Worm (Caenorhabditis elegans): ENCODE results near the gene scav-5.
A peak's percentile ranks its signal among the peaks of the same experiment; 100 is the strongest.

Gene scav-5

ce11 chrX:9899426-9900131, 41.4 kb downstream of the scav-5 start, which contains the start of gene phf-34 (continued):
- TF ChIP-seq F37D6.2 (tag; optimal IDR thresholded peaks at IDR 0.05) (no peak), nhr-10 (tag; optimal IDR thresholded peaks at IDR 0.05) (no peak), dpl-1 (GFP tag; optimal IDR thresholded peaks at IDR 0.05) (peak; percentile 14), tra-1 (GFP tag; IDR thresholded peaks at IDR 0.05) (no peak), unc-130 (GFP tag; optimal IDR thresholded peaks at IDR 0.05) (no peak), daf-8 (GFP tag; IDR thresholded peaks at IDR 0.05) (no peak), tag-97 (GFP tag; IDR thresholded peaks at IDR 0.05) (no peak), D1046.2 (GFP tag; IDR thresholded peaks at IDR 0.05) (no peak), lin-13 (GFP tag; optimal IDR thresholded peaks at IDR 0.05) (no peak), spr-3 (GFP tag; optimal IDR thresholded peaks at IDR 0.05) (no peak), ama-1 (optimal IDR thresholded peaks at IDR 0.05) (no peak), zfp-2 (tag; optimal IDR thresholded peaks at IDR 0.05) (no peak), zag-1 (tag; optimal IDR thresholded peaks at IDR 0.05) (no peak), zfp-3 (GFP tag; conservative IDR thresholded peaks at IDR 0.05) (no peak), unc-39 (tag; optimal IDR thresholded peaks at IDR 0.05) (no peak), egl-27 (tag; optimal IDR thresholded peaks at IDR 0.05) (no peak), set-16 (GFP tag; IDR thresholded peaks at IDR 0.05) (no peak), F26F4.8 (GFP tag; conservative IDR thresholded peaks at IDR 0.05) (no peak), T20F7.1 (GFP tag; optimal IDR thresholded peaks at IDR 0.05) (no peak), dmd-8 (GFP tag; IDR thresholded peaks at IDR 0.05) (no peak), aly-2 (tag; optimal IDR thresholded peaks at IDR 0.05) (no peak), lin-1 (GFP tag; IDR thresholded peaks at IDR 0.05) (no peak), attf-4 (tag; optimal IDR thresholded peaks at IDR 0.05) (no peak), nhr-48 (tag; optimal IDR thresholded peaks at IDR 0.05) (no peak), arid-1 (GFP tag; conservative IDR thresholded peaks at IDR 0.05) (0 out of 2 replicates have a peak, but pooled peaks have one; percentile 24), ceh-44 (GFP tag; IDR thresholded peaks at IDR 0.05) (no peak), mxl-3 (GFP tag; optimal IDR thresholded peaks at IDR 0.05) (peak; percentile 58), F10B5.3 (tag; optimal IDR thresholded peaks at IDR 0.05) (no peak), T26A8.4 (GFP tag; IDR thresholded peaks at IDR 0.05) (no peak), nhr-111 (GFP tag; optimal IDR thresholded peaks at IDR 0.05) (no peak), unc-62 (GFP tag; optimal IDR thresholded peaks at IDR 0.05 in 1 of 2) (peak in 1 of 2 experiments; percentile 61), unc-62 (tag; optimal IDR thresholded peaks at IDR 0.05) (no peak), jun-1 (tag; optimal IDR thresholded peaks at IDR 0.05) (no peak), lin-38 (GFP tag; IDR thresholded peaks at IDR 0.05) (no peak), ztf-11 (tag; optimal IDR thresholded peaks at IDR 0.05) (no peak), F44E2.7 (GFP tag; IDR thresholded peaks at IDR 0.05) (no peak), ceh-32 (tag; optimal IDR thresholded peaks at IDR 0.05; ENCODE audit: poor library complexity) (no peak), dve-1 (tag; optimal IDR thresholded peaks at IDR 0.05; ENCODE audit: insufficient read depth) (peak; percentile 45), ctbp-1 (GFP tag; IDR thresholded peaks at IDR 0.05) (no peak), mdl-1 (tag; optimal IDR thresholded peaks at IDR 0.05) (peak in 1 of 2 experiments; percentile 60), sdz-12 (GFP tag; optimal IDR thresholded peaks at IDR 0.05) (no peak), lsy-2 (tag; optimal IDR thresholded peaks at IDR 0.05) (peak in 1 of 2 experiments; percentile 58), spr-1 (tag; optimal IDR thresholded peaks at IDR 0.05) (no peak), saeg-2 (GFP tag; IDR thresholded peaks at IDR 0.05) (no peak), aha-1 (tag) (peak; percentile 72), R02D3.7 (tag; optimal IDR thresholded peaks at IDR 0.05) (no peak), lin-39 (tag; optimal IDR thresholded peaks at IDR 0.05) (no peak), Y75B8A.6 (GFP tag; IDR thresholded peaks at IDR 0.05) (no peak), ZK546.5 (tag; optimal IDR thresholded peaks at IDR 0.05) (no peak), fkh-10 (GFP tag; optimal IDR thresholded peaks at IDR 0.05) (peak; percentile 56), nhr-77 (tag; optimal IDR thresholded peaks at IDR 0.05) (peak; percentile 5), Y48G9A.11 (GFP tag; IDR thresholded peaks at IDR 0.05) (no peak)

All from whole organism, L4 larva.